Fruit fly (Drosophila melanogaster): ENCODE results near the gene bocks.

The bocks gene

dm6 chr3R:9626880-9627401 lies 36.1 kb upstream of the bocks start, which contains the start of the genes CG9427 and CG8319 (continued):
- TF ChIP-seq Aef1 (GFP tag; IDR thresholded peaks at IDR 0.05) (peak; percentile 33; the same call in 1 of the 3 replicates), HLH3B (GFP tag; IDR thresholded peaks at IDR 0.05) (no peak), CG17912 (GFP tag; optimal IDR thresholded peaks at IDR 0.05) (no peak), CG10209 (GFP tag; optimal IDR thresholded peaks at IDR 0.05) (peak; percentile 45), z (GFP tag; IDR thresholded peaks at IDR 0.05) (no peak), Bteb2 (GFP tag; optimal IDR thresholded peaks at IDR 0.05) (peak; percentile 70), pum (GFP tag; optimal IDR thresholded peaks at IDR 0.05) (peak; percentile 45), Atf3 (GFP tag; optimal IDR thresholded peaks at IDR 0.05) (no peak), chinmo (GFP tag; IDR thresholded peaks at IDR 0.05; ENCODE audit: partially characterized antibody) (0 out of 4 replicates have a peak, but pooled peaks have one; percentile 44), chn (GFP tag; optimal IDR thresholded peaks at IDR 0.05) (peak; percentile 59), CG5953 (GFP tag; IDR thresholded peaks at IDR 0.05) (no peak), onecut (GFP tag; IDR thresholded peaks at IDR 0.05) (no peak), HmgZ (tag; optimal IDR thresholded peaks at IDR 0.05) (peak; percentile 69), CG6854 (GFP tag; optimal IDR thresholded peaks at IDR 0.05) (no peak), Sry-β (GFP tag; optimal IDR thresholded peaks at IDR 0.05) (peak; percentile 62), nerfin-2 (GFP tag; IDR thresholded peaks at IDR 0.05; ENCODE audit: partially characterized antibody) (peak; percentile 60), Max (GFP tag; optimal IDR thresholded peaks at IDR 0.05) (peak; percentile 63), Antp (GFP tag; optimal IDR thresholded peaks at IDR 0.05) (peak; percentile 2), CG31224 (GFP tag; IDR thresholded peaks at IDR 0.05) (no peak), dm (GFP tag; optimal IDR thresholded peaks at IDR 0.05) (peak; percentile 53), CG8478 (optimal IDR thresholded peaks at IDR 0.05) (no peak), CG15479 (GFP tag; optimal IDR thresholded peaks at IDR 0.05) (no peak), HLH54F (GFP tag; optimal IDR thresholded peaks at IDR 0.05) (peak; percentile 60), CG7271 (tag; optimal IDR thresholded peaks at IDR 0.05) (no peak), tgo (GFP tag; IDR thresholded peaks at IDR 0.05) (peak; percentile 55; the same call in 2 of the 3 replicates), hkb (optimal IDR thresholded peaks at IDR 0.05) (no peak), hkb (GFP tag; IDR thresholded peaks at IDR 0.05) (no peak), CG11560 (tag; IDR thresholded peaks at IDR 0.05) (no peak), Lpt (GFP tag; optimal IDR thresholded peaks at IDR 0.05) (no peak), CG7928 (GFP tag; optimal IDR thresholded peaks at IDR 0.05) (no peak), CG10431 (GFP tag; optimal IDR thresholded peaks at IDR 0.05) (no peak), pzg (GFP tag; optimal IDR thresholded peaks at IDR 0.05) (peak; percentile 77), CG16813 (GFP tag; IDR thresholded peaks at IDR 0.05; ENCODE audit: partially characterized antibody) (peak; percentile 77), lov (optimal IDR thresholded peaks at IDR 0.05) (no peak), lov (GFP tag; IDR thresholded peaks at IDR 0.05) (no peak), CG2889 (GFP tag; IDR thresholded peaks at IDR 0.05) (no peak), Six4 (GFP tag; optimal IDR thresholded peaks at IDR 0.05) (peak; percentile 33), Mrtf (GFP tag; IDR thresholded peaks at IDR 0.05) (no peak), peb (GFP tag; IDR thresholded peaks at IDR 0.05) (no peak), Dref (GFP tag; IDR thresholded peaks at IDR 0.05) (peak; percentile 70), CG6272 (GFP tag; IDR thresholded peaks at IDR 0.05) (no peak), Xrp1 (GFP tag; IDR thresholded peaks at IDR 0.05) (peak; percentile 67; the same call in 1 of the 2 replicates), CG32772 (GFP tag; IDR thresholded peaks at IDR 0.05) (no peak), CG12071 (GFP tag; optimal IDR thresholded peaks at IDR 0.05) (no peak), CG32767 (GFP tag; IDR thresholded peaks at IDR 0.05) (no peak; the same call in 1 of the 2 replicates), CG11093 (GFP tag; IDR thresholded peaks at IDR 0.05) (no peak), nau (GFP tag; optimal IDR thresholded peaks at IDR 0.05) (no peak), CG13296 (GFP tag; optimal IDR thresholded peaks at IDR 0.05) (peak; percentile 62), luna (GFP tag; optimal IDR thresholded peaks at IDR 0.05) (no peak), Hr78 (GFP tag; optimal IDR thresholded peaks at IDR 0.05) (no peak), tio (GFP tag; optimal IDR thresholded peaks at IDR 0.05) (no peak), CG1832 (GFP tag; optimal IDR thresholded peaks at IDR 0.05) (no peak)

Data from whole organism, embryonic.